Worm (Caenorhabditis elegans) whole organism, late embryonic: ENCODE results near the gene C28G1.6.

ENCODE experiments used
- C08G9.2 ChIP-seq: sonication (generic microtip); optimal IDR thresholded peaks from 2 replicates; lab custom pipeline; 2016; ENCODE audit warnings: mild to moderate bottlenecking, missing genetic modification characterization, moderate library complexity, missing compliant biosample characterization
- F13H6.1 ChIP-seq: sonication (generic microtip); optimal IDR thresholded peaks from 2 replicates; lab custom pipeline; 2016; ENCODE audit warnings: missing genetic modification characterization, missing compliant biosample characterization
- K09A11.1 ChIP-seq: sonication (generic microtip); optimal IDR thresholded peaks from 2 replicates; lab custom pipeline; 2017; ENCODE audit warnings: antibody characterized with exemption, mild to moderate bottlenecking, missing genetic modification characterization, missing compliant biosample characterization; ENCODE audit not compliant: insufficient read depth
- T23F11.4 ChIP-seq: fragments of 200-800 bp; sonication (Bioruptor generic); optimal IDR thresholded peaks from 2 replicates; lab custom pipeline; 2018; ENCODE audit warnings: mild to moderate bottlenecking, missing genetic modification characterization, missing compliant biosample characterization
- ahr-1 ChIP-seq: sonication (generic microtip); optimal IDR thresholded peaks from 2 replicates; lab custom pipeline; 2016; ENCODE audit warnings: missing genetic modification characterization, missing compliant biosample characterization
- ama-1 ChIP-seq: fragments of 150-350 bp; optimal IDR thresholded peaks from 2 replicates; lab custom pipeline; 2014
- ceh-14 ChIP-seq: sonication (generic microtip); optimal IDR thresholded peaks from 2 replicates; lab custom pipeline; 2016; ENCODE audit warnings: missing genotype, missing genetic modification characterization, missing compliant biosample characterization
- ceh-18 ChIP-seq: sonication (generic microtip); optimal IDR thresholded peaks from 2 replicates; lab custom pipeline; 2016; ENCODE audit warnings: missing genetic modification characterization, missing compliant biosample characterization
- ceh-2 ChIP-seq: sonication (generic microtip); optimal IDR thresholded peaks from 2 replicates; lab custom pipeline; 2016; ENCODE audit warnings: missing genotype, missing genetic modification characterization, missing compliant biosample characterization
- ceh-24 ChIP-seq: sonication (generic microtip); optimal IDR thresholded peaks from 2 replicates; lab custom pipeline; 2016; ENCODE audit warnings: mild to moderate bottlenecking, missing genetic modification characterization, missing compliant biosample characterization
- ceh-31 ChIP-seq: sonication (generic microtip); optimal IDR thresholded peaks from 2 replicates; lab custom pipeline; 2016; ENCODE audit warnings: missing genetic modification characterization, missing compliant biosample characterization
- ceh-34 ChIP-seq: sonication (generic microtip); optimal IDR thresholded peaks from 2 replicates; lab custom pipeline; 2016; ENCODE audit warnings: mild to moderate bottlenecking, missing genetic modification characterization, missing compliant biosample characterization
- ceh-48 ChIP-seq: sonication (generic microtip); optimal IDR thresholded peaks from 2 replicates; lab custom pipeline; 2016; ENCODE audit warnings: missing genetic modification characterization, inconsistent platforms, missing compliant biosample characterization
- dmd-4 ChIP-seq: sonication (generic microtip); optimal IDR thresholded peaks from 2 replicates; lab custom pipeline; 2016; ENCODE audit warnings: borderline replicate concordance, missing genetic modification characterization, missing compliant biosample characterization
- elt-2 ChIP-seq: sonication (generic microtip); optimal IDR thresholded peaks from 2 replicates; lab custom pipeline; 2016; ENCODE audit warnings: missing genetic modification reagents, missing genetic modification characterization, missing compliant biosample characterization
- fkh-10 ChIP-seq: fragments of 150-350 bp; optimal IDR thresholded peaks from 2 replicates; lab custom pipeline; 2014; ENCODE audit warnings: missing biosample characterization, missing genetic modification reagents, missing genetic modification characterization
- fkh-6 ChIP-seq: sonication (generic microtip); optimal IDR thresholded peaks from 2 replicates; lab custom pipeline; 2016; ENCODE audit warnings: missing genetic modification characterization, missing compliant biosample characterization
- gmeb-2 ChIP-seq: sonication (generic microtip); optimal IDR thresholded peaks from 2 replicates; lab custom pipeline; 2016; ENCODE audit warnings: missing genetic modification characterization, inconsistent platforms, missing compliant biosample characterization
- hlh-6 ChIP-seq: sonication (generic microtip); optimal IDR thresholded peaks from 2 replicates; lab custom pipeline; 2016; ENCODE audit warnings: missing genotype, missing genetic modification characterization, missing compliant biosample characterization
- hlh-8 ChIP-seq: sonication (generic microtip); optimal IDR thresholded peaks from 2 replicates; lab custom pipeline; 2016; ENCODE audit warnings: missing genotype, missing genetic modification characterization, missing compliant biosample characterization
- lin-11 ChIP-seq: fragments of 200-800 bp; sonication (Bioruptor generic); optimal IDR thresholded peaks from 2 replicates; lab custom pipeline; 2018; ENCODE audit warnings: mild to moderate bottlenecking, missing genetic modification characterization, missing compliant biosample characterization
- madf-2 ChIP-seq: sonication (generic microtip); optimal IDR thresholded peaks from 2 replicates; lab custom pipeline; 2017; ENCODE audit warnings: missing genetic modification characterization, missing compliant biosample characterization
- mec-3 ChIP-seq: sonication (generic microtip); optimal IDR thresholded peaks from 2 replicates; lab custom pipeline; 2016; ENCODE audit warnings: borderline replicate concordance, missing genetic modification characterization, missing compliant biosample characterization
- nhr-11 ChIP-seq: fragments of 150-350 bp; optimal IDR thresholded peaks from 2 replicates; lab custom pipeline; 2014; ENCODE audit warnings: missing biosample characterization, missing genetic modification characterization
- nhr-232 ChIP-seq: sonication (generic microtip); optimal IDR thresholded peaks from 2 replicates; lab custom pipeline; 2016; ENCODE audit warnings: missing genetic modification characterization, missing compliant biosample characterization
- odd-2 ChIP-seq: sonication (generic microtip); optimal IDR thresholded peaks from 2 replicates; lab custom pipeline; 2017; ENCODE audit warnings: antibody characterized with exemption, mild to moderate bottlenecking, missing genetic modification characterization, missing compliant biosample characterization
- pat-9 ChIP-seq: fragments of 200-800 bp; sonication (Bioruptor generic); optimal IDR thresholded peaks from 2 replicates; lab custom pipeline; 2018; ENCODE audit warnings: mild to moderate bottlenecking, missing genetic modification characterization, moderate library complexity, missing compliant biosample characterization
- pax-1 ChIP-seq: fragments of 150-350 bp; optimal IDR thresholded peaks from 2 replicates; lab custom pipeline; 2014; ENCODE audit warnings: missing biosample characterization, missing genetic modification characterization
- pha-2 ChIP-seq: sonication (generic microtip); optimal IDR thresholded peaks from 2 replicates; lab custom pipeline; 2017; ENCODE audit warnings: mild to moderate bottlenecking, missing genetic modification characterization, missing compliant biosample characterization
- pha-4 ChIP-seq: fragments of 150-350 bp; optimal IDR thresholded peaks from 2 replicates; lab custom pipeline; 2018; ENCODE audit warnings: missing biosample characterization, missing genetic modification reagents, missing genetic modification characterization
- pros-1 ChIP-seq: fragments of 150-350 bp; optimal IDR thresholded peaks from 2 replicates; lab custom pipeline; 2014; ENCODE audit warnings: missing biosample characterization, missing genetic modification reagents, missing genetic modification characterization
- sdc-2 ChIP-seq: sonication (generic microtip); optimal IDR thresholded peaks from 2 replicates; lab custom pipeline; 2016; ENCODE audit warnings: missing genotype, missing genetic modification characterization, missing compliant biosample characterization
- syd-9 ChIP-seq: sonication (generic microtip); optimal IDR thresholded peaks from 2 replicates; lab custom pipeline; 2016; ENCODE audit warnings: mild to moderate bottlenecking, missing genetic modification characterization, moderate library complexity, missing compliant biosample characterization
- tbx-7 ChIP-seq: sonication (generic microtip); optimal IDR thresholded peaks from 2 replicates; lab custom pipeline; 2016; ENCODE audit warnings: missing genotype, missing genetic modification characterization, missing compliant biosample characterization
- unc-55 ChIP-seq: sonication (generic microtip); optimal IDR thresholded peaks from 2 replicates; lab custom pipeline; 2017; ENCODE audit warnings: missing biosample characterization, missing genetic modification reagents, missing genetic modification characterization
- unc-86 ChIP-seq: sonication (generic microtip); optimal IDR thresholded peaks from 2 replicates; lab custom pipeline; 2016; ENCODE audit warnings: missing genetic modification characterization, missing compliant biosample characterization

C28G1.6 gene

DNA sequence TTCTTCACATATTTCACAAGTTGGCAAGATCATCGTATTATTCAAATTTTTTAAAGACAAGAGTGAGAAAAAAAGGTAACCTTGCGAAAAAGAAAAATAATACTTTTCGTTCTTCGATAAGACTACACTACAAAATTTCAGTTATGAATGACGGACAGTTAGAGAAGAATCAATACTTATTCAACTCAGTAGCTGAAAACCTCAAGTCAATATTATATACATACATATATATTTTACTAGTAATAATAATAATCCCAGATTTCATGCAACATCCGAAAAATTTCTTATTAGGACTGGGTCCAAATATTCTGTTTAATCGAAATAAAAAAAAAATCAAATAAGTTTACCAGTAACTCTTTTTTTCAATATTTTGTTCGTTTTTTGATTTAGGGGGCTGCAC, at the start of gene C28G1.6:
Gene C28G1.6 (minus strand): TSS at position 101 of the 400 bp plus-strand sequence.
- TF ChIP-seq elt-2 (tag; lab: Kevin White, UChicago): no peak
- TF ChIP-seq mec-3 (tag; lab: Kevin White, UChicago): no peak
- TF ChIP-seq pha-4 (tag; lab: Kevin White, UChicago): no peak
- no peak for TF ChIP-seq odd-2 (tag; lab: Kevin White, UChicago)
- no peak for TF ChIP-seq tbx-7 (tag; lab: Kevin White, UChicago)
- no peak for TF ChIP-seq unc-86
- TF ChIP-seq pax-1 (tag; lab: Kevin White, UChicago): no peak
- no peak for TF ChIP-seq ceh-2 (tag; lab: Kevin White, UChicago)
- TF ChIP-seq madf-2 (tag; lab: Kevin White, UChicago): no peak
- TF ChIP-seq pat-9 (tag; lab: Kevin White, UChicago): no peak
- no peak for TF ChIP-seq pros-1 (tag; lab: Kevin White, UChicago)
- TF ChIP-seq F13H6.1: no peak
- no peak for TF ChIP-seq pha-2 (tag; lab: Kevin White, UChicago)
- no peak for TF ChIP-seq unc-55
- TF ChIP-seq ama-1 (lab: Kevin White, UChicago): no peak
- no peak for TF ChIP-seq nhr-11 (tag; lab: Kevin White, UChicago)
- no peak for TF ChIP-seq ceh-31 (tag; lab: Kevin White, UChicago)
- no peak for TF ChIP-seq K09A11.1 (tag; lab: Kevin White, UChicago)
- TF ChIP-seq hlh-6 (tag; lab: Kevin White, UChicago): no peak
- TF ChIP-seq sdc-2 (tag; lab: Kevin White, UChicago): no peak

DNA sequence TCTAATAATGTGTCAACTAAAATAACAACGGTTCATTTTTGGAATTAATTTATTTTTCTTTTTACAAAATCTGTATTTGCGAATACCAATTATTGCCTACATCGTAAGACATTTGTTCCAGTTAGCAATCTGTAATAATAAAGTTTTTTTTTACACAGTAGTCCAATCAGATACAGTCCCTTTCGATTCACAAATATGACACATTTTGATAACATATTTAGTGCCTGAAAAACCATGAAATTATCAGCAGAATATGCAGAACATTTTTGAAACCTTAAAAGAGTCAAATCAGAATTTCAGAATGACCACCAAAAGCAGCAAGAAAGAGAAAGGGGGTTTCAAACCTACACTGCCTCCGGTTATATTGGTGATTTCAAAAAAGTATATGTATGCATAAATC, 48.3 kb upstream of the C28G1.6 start, which contains the start of gene C06E2.2:
Gene C06E2.2 (plus strand): TSS at position 301 of the 400 bp plus-strand sequence.
- TF ChIP-seq dmd-4 (no peak), fkh-10 (GFP tag; lab: Kevin White, UChicago) (no peak), K09A11.1 (tag; lab: Kevin White, UChicago) (no peak), odd-2 (tag; lab: Kevin White, UChicago) (no peak), gmeb-2 (tag; lab: Kevin White, UChicago) (no peak), ama-1 (lab: Kevin White, UChicago) (no peak), ceh-2 (tag; lab: Kevin White, UChicago) (no peak), fkh-6 (tag; lab: Kevin White, UChicago) (no peak), ceh-14 (tag; lab: Kevin White, UChicago) (no peak)

DNA sequence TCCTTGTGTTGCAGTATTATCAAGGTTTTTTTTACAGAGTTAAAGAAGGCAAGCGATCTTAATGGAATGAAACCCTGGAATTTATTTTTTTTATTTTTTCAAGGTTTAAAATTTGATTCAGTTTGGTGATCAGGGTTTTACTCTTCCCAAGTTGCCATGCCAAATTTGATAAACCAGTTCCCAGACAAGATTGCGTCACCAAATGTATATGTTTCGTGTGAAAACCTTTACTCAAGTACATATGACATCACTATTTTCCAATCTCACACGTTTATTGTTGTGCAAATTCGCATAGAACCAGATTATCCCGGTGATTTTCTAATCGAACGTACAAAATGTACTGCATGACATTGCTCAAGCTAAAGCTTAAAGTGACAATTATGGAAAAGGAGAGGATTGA, 47.6 kb upstream of the C28G1.6 start:
- TF ChIP-seq nhr-232 (tag; lab: Kevin White, UChicago) (no peak), hlh-8 (tag; lab: Kevin White, UChicago) (no peak), mec-3 (tag; lab: Kevin White, UChicago) (no peak), unc-86 (no peak)

DNA sequence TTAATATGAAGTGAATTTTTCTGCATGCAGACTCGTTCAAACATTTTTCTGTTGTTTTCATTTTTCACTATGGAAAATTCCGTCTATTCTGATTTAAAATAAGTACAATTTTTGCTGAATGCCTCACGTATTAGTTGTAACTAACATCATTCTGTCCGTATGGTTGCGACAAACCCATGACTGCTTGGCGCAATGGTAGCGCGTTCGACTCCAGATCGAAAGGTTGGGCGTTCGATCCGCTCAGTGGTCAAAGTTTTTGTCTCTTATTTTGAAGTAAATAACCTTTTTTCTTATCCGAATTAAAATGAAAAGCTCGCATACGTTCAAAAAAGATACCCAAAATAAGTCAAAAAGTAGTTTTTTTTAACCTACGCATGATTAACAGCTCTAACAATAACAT, 46.1 kb upstream of the C28G1.6 start:
- TF ChIP-seq ceh-18 (tag; lab: Kevin White, UChicago) (no peak), dmd-4 (no peak), lin-11 (tag; lab: Kevin White, UChicago) (no peak), T23F11.4 (GFP tag; lab: Kevin White, UChicago) (no peak), C08G9.2 (no peak), ahr-1 (tag; lab: Kevin White, UChicago) (no peak), ceh-24 (no peak), syd-9 (tag; lab: Kevin White, UChicago) (no peak), ceh-34 (tag; lab: Kevin White, UChicago) (no peak), ceh-48 (tag; lab: Kevin White, UChicago) (no peak)
